Worm (Caenorhabditis elegans) whole organism, L1 larva: ENCODE data around the gene K09C4.4.

Source experiments
- C16A3.4 ChIP-seq: fragments of 150-350 bp; optimal IDR thresholded peaks from 2 replicates; lab custom pipeline; 2014; ENCODE audit warnings: missing biosample characterization, missing genetic modification characterization
- aly-2 ChIP-seq: fragments of 150-350 bp; optimal IDR thresholded peaks from 2 replicates; lab custom pipeline; 2014; ENCODE audit warnings: missing biosample characterization, missing genetic modification characterization
- ama-1 ChIP-seq: fragments of 150-350 bp; optimal IDR thresholded peaks from 2 replicates; lab custom pipeline; 2014
- ceh-63 ChIP-seq: fragments of 200-800 bp; sonication (Bioruptor generic); optimal IDR thresholded peaks from 2 replicates; lab custom pipeline; 2018; ENCODE audit warnings: mild to moderate bottlenecking, missing genetic modification characterization, missing compliant biosample characterization
- ceh-82 ChIP-seq, 3 experiments: fragments of 150-350 bp in 1 of 3; sonication (generic microtip) in 2 of 3; optimal IDR thresholded peaks; 2 replicates each; lab custom pipeline; 2014 to 2017; ENCODE audit warnings: missing biosample characterization in 3 of 3, missing genetic modification characterization in 3 of 3
- ceh-88 ChIP-seq: fragments of 200-800 bp; sonication (Bioruptor generic); IDR thresholded peaks from 2 replicates; pipeline ENCODE4 v1.3.6; 2022; ENCODE audit warnings: missing genetic modification characterization, missing compliant biosample characterization
- ces-1 ChIP-seq: fragments of 150-350 bp; optimal IDR thresholded peaks from 2 replicates; lab custom pipeline; 2014; ENCODE audit warnings: missing biosample characterization, missing genetic modification reagents, missing genetic modification characterization
- dsc-1 ChIP-seq: sonication (generic microtip); optimal IDR thresholded peaks from 2 replicates; lab custom pipeline; 2016; ENCODE audit warnings: mild to moderate bottlenecking, missing genetic modification characterization, missing compliant biosample characterization
- efl-1 ChIP-seq, 4 experiments: fragments of 150-350 bp; optimal IDR thresholded peaks in 3 of 4; peaks in 1 of 4; 1 replicate in 1 of 4; 2 replicates in 3 of 4; lab custom pipeline; 2014; ENCODE audit warnings: missing biosample characterization in 2 of 4, missing genetic modification characterization in 2 of 4, missing genetic modification reagents in 2 of 4
- elt-2 ChIP-seq: sonication (generic microtip); optimal IDR thresholded peaks from 2 replicates; lab custom pipeline; 2016; ENCODE audit warnings: missing genetic modification characterization, mild to moderate bottlenecking, inconsistent platforms, missing compliant biosample characterization, missing genetic modification reagents
- elt-3 ChIP-seq, 6 experiments: fragments of 150-350 bp in 1 of 6; sonication (generic microtip); optimal IDR thresholded peaks; 2 replicates each; lab custom pipeline; 2017 to 2018; ENCODE audit warnings: missing biosample characterization in 6 of 6, missing genetic modification characterization in 6 of 6, inconsistent platforms in 1 of 6
- ets-5 ChIP-seq: fragments of 200-800 bp; sonication (Bioruptor generic); IDR thresholded peaks from 2 replicates; pipeline ENCODE4 v1.3.6; 2022; ENCODE audit warnings: missing genetic modification characterization, missing compliant biosample characterization
- hlh-4 ChIP-seq: sonication (generic microtip); optimal IDR thresholded peaks from 2 replicates; lab custom pipeline; 2016; ENCODE audit warnings: mild to moderate bottlenecking, missing genetic modification characterization, missing compliant biosample characterization
- irx-1 ChIP-seq: sonication (generic microtip); optimal IDR thresholded peaks from 2 replicates; lab custom pipeline; 2016; ENCODE audit warnings: missing genetic modification characterization, missing compliant biosample characterization
- lin-13 ChIP-seq: fragments of 150-350 bp; optimal IDR thresholded peaks from 2 replicates; lab custom pipeline; 2014; ENCODE audit warnings: missing biosample characterization, missing genetic modification reagents, missing genetic modification characterization
- lin-35 ChIP-seq, 2 experiments: fragments of 150-350 bp; optimal IDR thresholded peaks; 2 replicates each; lab custom pipeline; 2014; ENCODE audit warnings: missing biosample characterization in 2 of 2, missing genetic modification characterization in 2 of 2, missing genetic modification reagents in 2 of 2
- lin-39 ChIP-seq: fragments of 150-350 bp; optimal IDR thresholded peaks from 2 replicates; lab custom pipeline; 2014; ENCODE audit warnings: missing biosample characterization, missing genetic modification reagents, missing genetic modification characterization
- nhr-12 ChIP-seq: sonication (generic microtip); optimal IDR thresholded peaks from 2 replicates; lab custom pipeline; 2017; ENCODE audit warnings: missing biosample characterization, missing genetic modification characterization
- nhr-237 ChIP-seq: fragments of 150-350 bp; optimal IDR thresholded peaks from 2 replicates; lab custom pipeline; 2014; ENCODE audit warnings: missing biosample characterization, missing genetic modification characterization
- nhr-28 ChIP-seq: fragments of 150-350 bp; optimal IDR thresholded peaks from 2 replicates; lab custom pipeline; 2014; ENCODE audit warnings: missing biosample characterization, missing genetic modification characterization
- nhr-47 ChIP-seq: sonication (generic microtip); optimal IDR thresholded peaks from 2 replicates; lab custom pipeline; 2016; ENCODE audit warnings: mild to moderate bottlenecking, missing genetic modification characterization, moderate library complexity, missing compliant biosample characterization
- nhr-71 ChIP-seq: sonication (generic microtip); optimal IDR thresholded peaks from 2 replicates; lab custom pipeline; 2016; ENCODE audit warnings: mild to moderate bottlenecking, missing genetic modification characterization, moderate library complexity, missing compliant biosample characterization
- nhr-77 ChIP-seq: fragments of 150-350 bp; optimal IDR thresholded peaks from 2 replicates; lab custom pipeline; 2014; ENCODE audit warnings: missing biosample characterization, missing genetic modification characterization
- nhr-84 ChIP-seq: sonication (generic microtip); optimal IDR thresholded peaks from 2 replicates; lab custom pipeline; 2017; ENCODE audit warnings: missing biosample characterization, missing genetic modification characterization
- nhr-85 ChIP-seq: sonication (generic microtip); peaks from one replicate; lab custom pipeline; 2016; ENCODE audit warnings: missing genetic modification characterization, inconsistent platforms, missing compliant biosample characterization
- skn-1 ChIP-seq: fragments of 150-350 bp; optimal IDR thresholded peaks from 2 replicates; lab custom pipeline; 2014; ENCODE audit warnings: missing biosample characterization, missing genetic modification characterization
- sptf-1 ChIP-seq: fragments of 150-350 bp; optimal IDR thresholded peaks from 2 replicates; lab custom pipeline; 2014; ENCODE audit warnings: missing biosample characterization, missing genetic modification characterization
- swsn-7 ChIP-seq: sonication (generic microtip); optimal IDR thresholded peaks from 2 replicates; lab custom pipeline; 2016; ENCODE audit warnings: missing genetic modification characterization, missing compliant biosample characterization
- unc-62 ChIP-seq: fragments of 150-350 bp; optimal IDR thresholded peaks from 2 replicates; lab custom pipeline; 2014; ENCODE audit warnings: missing biosample characterization, missing genetic modification reagents, missing genetic modification characterization
- xbp-1 ChIP-seq: sonication (generic microtip); optimal IDR thresholded peaks from 2 replicates; lab custom pipeline; 2016; ENCODE audit warnings: missing genetic modification characterization, missing compliant biosample characterization
- ztf-11 ChIP-seq, 2 experiments: sonication (generic microtip); optimal IDR thresholded peaks; 2 replicates each; lab custom pipeline; 2016 to 2017; ENCODE audit warnings: missing genetic modification characterization in 2 of 2, missing biosample characterization in 1 of 2, missing compliant biosample characterization in 1 of 2
- ztf-4 ChIP-seq: fragments of 150-350 bp; optimal IDR thresholded peaks from 2 replicates; lab custom pipeline; 2014; ENCODE audit warnings: missing biosample characterization, missing genetic modification characterization

The K09C4.4 gene

ce11 chrX:3301770-3302169, 12.5 kb downstream of the K09C4.4 start, which contains the start of gene F11D5.5:
TSS of gene F11D5.5 (plus strand) at chrX:3302070.
- TF ChIP-seq ztf-11 (tag; optimal IDR thresholded peaks at IDR 0.05; lab: Kevin White, UChicago) = no peak
- no peak for TF ChIP-seq dsc-1 (tag; lab: Kevin White, UChicago)
- TF ChIP-seq swsn-7 = no peak
- TF ChIP-seq nhr-47 = no peak

- TF ChIP-seq ztf-4 (tag; lab: Kevin White, UChicago) (no peak), xbp-1 (tag; lab: Kevin White, UChicago) (no peak), ceh-82 (tag; optimal IDR thresholded peaks at IDR 0.05; lab: Kevin White, UChicago) (no peak), nhr-237 (tag; lab: Kevin White, UChicago) (no peak), lin-39 (tag; lab: Kevin White, UChicago) (no peak), nhr-12 (tag; lab: Kevin White, UChicago) (no peak), ama-1 (no peak), nhr-47 (no peak), nhr-77 (tag; lab: Kevin White, UChicago) (no peak), ceh-88 (GFP tag; lab: Robert Waterston, UW) (no peak), nhr-85 (no peak), nhr-71 (tag; lab: Kevin White, UChicago) (no peak), lin-13 (GFP tag; lab: Kevin White, UChicago) (no peak), sptf-1 (tag; lab: Kevin White, UChicago) (no peak), ces-1 (GFP tag; lab: Kevin White, UChicago) (no peak)
Observed at ce11 chrX:3304068-3304467, 14.8 kb downstream of the K09C4.4 start, which contains the start of gene F11D5.7. TSS of gene F11D5.7 (plus strand) at chrX:3304368.

- TF ChIP-seq hlh-4 (tag; lab: Kevin White, UChicago) (no peak), nhr-85 (peak; percentile 1), nhr-84 (tag; lab: Kevin White, UChicago) (no peak), elt-2 (tag; lab: Kevin White, UChicago) (peak; percentile 18)
Observed at ce11 chrX:3306594-3307296, 17.5 kb downstream of the K09C4.4 start.

ce11 chrX:3310702-3311101, 21.4 kb downstream of the K09C4.4 start:
- no peak for TF ChIP-seq irx-1 (tag; lab: Kevin White, UChicago)
- TF ChIP-seq unc-62 = no peak
- TF ChIP-seq ama-1 = no peak
- TF ChIP-seq C16A3.4 (tag; lab: Kevin White, UChicago) = no peak
- TF ChIP-seq nhr-77 (tag; lab: Kevin White, UChicago) = no peak
- no peak for TF ChIP-seq elt-3 (tag; optimal IDR thresholded peaks at IDR 0.05; lab: Kevin White, UChicago)
- no peak for TF ChIP-seq nhr-47
- no peak for TF ChIP-seq hlh-4 (tag; lab: Kevin White, UChicago)
- no peak for TF ChIP-seq nhr-28 (tag; lab: Kevin White, UChicago)
- TF ChIP-seq lin-13 (GFP tag; lab: Kevin White, UChicago) = no peak
- TF ChIP-seq ceh-63 (GFP tag; lab: Kevin White, UChicago) = no peak

- TF ChIP-seq ets-5 (GFP tag; lab: Robert Waterston, UW) = no peak
- no peak for TF ChIP-seq efl-1 (optimal IDR thresholded peaks at IDR 0.05; lab: Kevin White, UChicago)
- peak in 1 of 2 experiments; percentile 51 for TF ChIP-seq efl-1 (GFP tag; optimal IDR thresholded peaks at IDR 0.05 in 1 of 2; lab: Kevin White, UChicago)
Observed at ce11 chrX:3313939-3314338, 24.7 kb downstream of the K09C4.4 start.

ce11 chrX:3315014-3315413, 25.7 kb downstream of the K09C4.4 start, which contains the start of gene ddr-2:
TSS of gene ddr-2 (plus strand) at chrX:3315314.
- TF ChIP-seq swsn-7 = no peak
- TF ChIP-seq aly-2 (tag; lab: Kevin White, UChicago) = no peak
- no peak for TF ChIP-seq skn-1 (tag; lab: Kevin White, UChicago)
- TF ChIP-seq lin-35 (GFP tag; optimal IDR thresholded peaks at IDR 0.05; lab: Kevin White, UChicago) = no peak
